Fruit fly (Drosophila melanogaster) whole organism, prepupa: ENCODE results near the gene FarO.
A peak's percentile ranks its signal among the peaks of the same experiment; 100 is the strongest.

Experiments used
- Blimp-1 ChIP-seq: fragments of 200-800 bp; sonication (Bioruptor generic); optimal IDR thresholded peaks from 3 replicates; lab custom pipeline; 2017; ENCODE audit warnings: missing biosample characterization, missing genetic modification characterization, mild to moderate bottlenecking, moderate library complexity, missing genetic modification reagents
- CG10631 ChIP-seq: fragments of 200-800 bp; sonication (Bioruptor generic); optimal IDR thresholded peaks from 2 replicates; lab custom pipeline; 2016; ENCODE audit warnings: missing biosample characterization, missing genetic modification characterization
- CG10669 ChIP-seq: fragments of 200-800 bp; sonication (Bioruptor generic); optimal IDR thresholded peaks from 3 replicates; lab custom pipeline; 2018; ENCODE audit warnings: missing biosample characterization, mild to moderate bottlenecking, missing genetic modification characterization, moderate library complexity
- CG11294 ChIP-seq: fragments of 200-800 bp; sonication (Bioruptor generic); IDR thresholded peaks from 2 replicates; pipeline ENCODE4 v1.3.6; 2022; ENCODE audit warnings: missing biosample characterization, missing genetic modification characterization
- CG1621 ChIP-seq: fragments of 200-800 bp; sonication (Bioruptor generic); optimal IDR thresholded peaks from 3 replicates; lab custom pipeline; 2018; ENCODE audit warnings: missing biosample characterization, mild to moderate bottlenecking, missing genetic modification characterization
- CG31627 ChIP-seq: fragments of 200-800 bp; sonication (Bioruptor generic); optimal IDR thresholded peaks from 3 replicates; lab custom pipeline; 2016; ENCODE audit warnings: missing biosample characterization, missing genetic modification characterization
- CG32006 ChIP-seq: fragments of 200-800 bp; sonication (Bioruptor generic); optimal IDR thresholded peaks from 3 replicates; lab custom pipeline; 2017; ENCODE audit warnings: missing biosample characterization, mild to moderate bottlenecking, missing genetic modification characterization
- CG4318 ChIP-seq: fragments of 200-800 bp; sonication (Bioruptor generic); optimal IDR thresholded peaks from 3 replicates; lab custom pipeline; 2017; ENCODE audit warnings: missing biosample characterization, mild to moderate bottlenecking, missing genetic modification characterization
- CG6163 ChIP-seq: fragments of 200-800 bp; sonication (Bioruptor generic); IDR thresholded peaks from 3 replicates; pipeline ENCODE4 v1.3.6; 2022; ENCODE audit warnings: missing biosample characterization, missing genetic modification characterization
- CG6276 ChIP-seq: fragments of 200-800 bp; sonication (Bioruptor generic); optimal IDR thresholded peaks from 2 replicates; lab custom pipeline; 2017; ENCODE audit warnings: missing biosample characterization, mild to moderate bottlenecking, missing genetic modification characterization
- CG7368 ChIP-seq: fragments of 200-800 bp; sonication (Bioruptor generic); optimal IDR thresholded peaks from 3 replicates; lab custom pipeline; 2016; ENCODE audit warnings: missing biosample characterization, missing genetic modification characterization
- Eip78C ChIP-seq: fragments of 200-800 bp; sonication (Bioruptor generic); peaks from one replicate; lab custom pipeline; 2016; ENCODE audit warnings: missing biosample characterization, missing genetic modification characterization
- Ets96B ChIP-seq: fragments of 200-800 bp; optimal IDR thresholded peaks from 2 replicates; lab custom pipeline; 2019; ENCODE audit warnings: missing biosample characterization, mild to moderate bottlenecking, missing genetic modification characterization, moderate library complexity
- Gug ChIP-seq: fragments of 200-800 bp; sonication (Bioruptor generic); IDR thresholded peaks from 2 replicates; pipeline ENCODE4 v1.3.6; 2022; ENCODE audit warnings: missing biosample characterization, missing genetic modification characterization
- Hr4 ChIP-seq: fragments of 200-800 bp; sonication (Bioruptor generic); optimal IDR thresholded peaks from 3 replicates; lab custom pipeline; 2016; ENCODE audit warnings: missing biosample characterization, missing genetic modification characterization
- Lpt ChIP-seq: fragments of 200-800 bp; sonication (Bioruptor generic); optimal IDR thresholded peaks from 3 replicates; lab custom pipeline; 2016; ENCODE audit warnings: missing biosample characterization, missing genetic modification characterization
- Met ChIP-seq: fragments of 200-800 bp; sonication (Bioruptor generic); optimal IDR thresholded peaks from 3 replicates; lab custom pipeline; 2016; ENCODE audit warnings: missing biosample characterization, missing genetic modification characterization
- OdsH ChIP-seq: fragments of 200-800 bp; sonication (Bioruptor generic); optimal IDR thresholded peaks from 3 replicates; lab custom pipeline; 2016; ENCODE audit warnings: missing biosample characterization, missing genetic modification characterization
- Smox ChIP-seq: fragments of 200-800 bp; sonication (Bioruptor generic); optimal IDR thresholded peaks from 3 replicates; lab custom pipeline; 2016; ENCODE audit warnings: missing biosample characterization, missing genetic modification characterization
- Sox102F ChIP-seq: fragments of 200-800 bp; sonication (Bioruptor generic); optimal IDR thresholded peaks from 2 replicates; lab custom pipeline; 2016; ENCODE audit warnings: missing biosample characterization, mild to moderate bottlenecking, missing genetic modification characterization
- Sox14 ChIP-seq: fragments of 200-800 bp; sonication (Bioruptor generic); optimal IDR thresholded peaks from 3 replicates; lab custom pipeline; 2016; ENCODE audit warnings: missing biosample characterization, missing genetic modification characterization
- achi ChIP-seq: fragments of 200-800 bp; sonication (Bioruptor generic); optimal IDR thresholded peaks from 3 replicates; lab custom pipeline; 2016; ENCODE audit warnings: missing biosample characterization, missing genetic modification characterization
- acj6 ChIP-seq: fragments of 200-800 bp; sonication (Bioruptor generic); optimal IDR thresholded peaks from 3 replicates; lab custom pipeline; 2016; ENCODE audit warnings: missing biosample characterization, missing genetic modification characterization
- cyc ChIP-seq: fragments of 200-800 bp; sonication (Bioruptor generic); optimal IDR thresholded peaks from 3 replicates; lab custom pipeline; 2016; ENCODE audit warnings: missing biosample characterization, missing genetic modification characterization
- dac ChIP-seq: fragments of 200-800 bp; sonication (Bioruptor generic); optimal IDR thresholded peaks from 2 replicates; lab custom pipeline; 2017; ENCODE audit warnings: missing biosample characterization, mild to moderate bottlenecking, missing genetic modification characterization
- dsx ChIP-seq: fragments of 200-800 bp; optimal IDR thresholded peaks from 3 replicates; lab custom pipeline; 2019; ENCODE audit warnings: missing biosample characterization, mild to moderate bottlenecking, missing genetic modification characterization, moderate library complexity; ENCODE audit not compliant: poor library complexity, severe bottlenecking
- fd59A ChIP-seq: fragments of 200-800 bp; sonication (Bioruptor generic); optimal IDR thresholded peaks from 2 replicates; lab custom pipeline; 2017; ENCODE audit warnings: missing biosample characterization, mild to moderate bottlenecking, missing genetic modification characterization, missing genetic modification reagents
- fkh ChIP-seq: fragments of 200-800 bp; sonication (Bioruptor generic); optimal IDR thresholded peaks from 3 replicates; lab custom pipeline; 2017; ENCODE audit warnings: missing biosample characterization, mild to moderate bottlenecking, missing genetic modification characterization, moderate library complexity
- lz ChIP-seq: fragments of 200-800 bp; sonication (Bioruptor generic); optimal IDR thresholded peaks from 3 replicates; lab custom pipeline; 2016; ENCODE audit warnings: missing biosample characterization, missing genetic modification characterization
- salr ChIP-seq, 2 experiments: fragments of 200-800 bp; sonication (Bioruptor generic); optimal IDR thresholded peaks; 3 replicates each; lab custom pipeline; 2016 to 2018; ENCODE audit warnings: missing biosample characterization in 2 of 2, missing genetic modification characterization in 2 of 2, mild to moderate bottlenecking in 1 of 2
- spab ChIP-seq: fragments of 200-800 bp; sonication (Bioruptor generic); optimal IDR thresholded peaks from 2 replicates; lab custom pipeline; 2017; ENCODE audit warnings: missing biosample characterization, mild to moderate bottlenecking, missing genetic modification characterization, missing genetic modification reagents
- ss ChIP-seq, 2 experiments: fragments of 200-800 bp; sonication (Bioruptor generic); optimal IDR thresholded peaks; 2 replicates in 1 of 2; 3 replicates in 1 of 2; lab custom pipeline; 2017 to 2018; ENCODE audit warnings: mild to moderate bottlenecking in 2 of 2, missing biosample characterization in 2 of 2, missing genetic modification characterization in 2 of 2, moderate library complexity in 1 of 2
- svp ChIP-seq: fragments of 200-800 bp; sonication (Bioruptor generic); peaks from one replicate; lab custom pipeline; 2016; ENCODE audit warnings: missing biosample characterization, missing genetic modification characterization
- vri ChIP-seq: fragments of 200-800 bp; sonication (Bioruptor generic); optimal IDR thresholded peaks from 3 replicates; lab custom pipeline; 2016; ENCODE audit warnings: missing biosample characterization, mild to moderate bottlenecking, missing genetic modification characterization

Gene FarO

DNA sequence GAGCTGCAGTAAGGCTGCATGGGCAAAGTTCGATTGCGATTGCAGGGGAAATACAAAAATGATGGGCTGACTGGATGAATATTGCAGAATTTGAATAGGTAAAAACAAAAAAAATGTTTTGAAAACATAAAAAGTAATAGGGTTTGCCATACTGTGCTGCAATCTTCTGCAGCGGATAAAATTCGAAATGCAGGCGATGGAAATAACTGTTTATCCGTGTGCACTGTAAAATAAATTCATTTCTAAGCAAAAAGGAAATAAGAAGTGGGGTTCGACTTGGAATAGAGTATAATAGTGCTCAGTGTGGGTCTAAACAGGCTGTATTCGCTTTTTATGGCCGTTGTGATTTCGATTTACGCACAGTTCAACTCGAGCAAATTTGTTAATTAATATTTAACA, 9.9 kb downstream of the FarO start, which contains the start of gene CG14053:
CG14053 (minus strand) TSS at position 101 of the 399 bp plus-strand sequence.
- no peak for TF ChIP-seq Sox14
- TF ChIP-seq CG10631 (GFP tag; lab: Kevin White, UChicago): no peak
- no peak for TF ChIP-seq Met (GFP tag; lab: Kevin White, UChicago)
- TF ChIP-seq CG10669 (GFP tag; lab: Kevin White, UChicago): no peak
- TF ChIP-seq Lpt: no peak
- TF ChIP-seq cyc (GFP tag; lab: Kevin White, UChicago): no peak
- TF ChIP-seq salr (GFP tag; optimal IDR thresholded peaks at IDR 0.05; lab: Kevin White, UChicago): no peak
- TF ChIP-seq svp (GFP tag; lab: Kevin White, UChicago): no peak
- no peak for TF ChIP-seq Smox (GFP tag; lab: Kevin White, UChicago)
- no peak for TF ChIP-seq CG1621 (tag; lab: Kevin White, UChicago)
- no peak for TF ChIP-seq Sox102F (GFP tag; lab: Kevin White, UChicago)
- no peak for TF ChIP-seq Blimp-1 (GFP tag; lab: Kevin White, UChicago)
- no peak for TF ChIP-seq dac (GFP tag; lab: Kevin White, UChicago)
- TF ChIP-seq CG32006: no peak
- TF ChIP-seq, all 60 proteins: peak for 0

DNA sequence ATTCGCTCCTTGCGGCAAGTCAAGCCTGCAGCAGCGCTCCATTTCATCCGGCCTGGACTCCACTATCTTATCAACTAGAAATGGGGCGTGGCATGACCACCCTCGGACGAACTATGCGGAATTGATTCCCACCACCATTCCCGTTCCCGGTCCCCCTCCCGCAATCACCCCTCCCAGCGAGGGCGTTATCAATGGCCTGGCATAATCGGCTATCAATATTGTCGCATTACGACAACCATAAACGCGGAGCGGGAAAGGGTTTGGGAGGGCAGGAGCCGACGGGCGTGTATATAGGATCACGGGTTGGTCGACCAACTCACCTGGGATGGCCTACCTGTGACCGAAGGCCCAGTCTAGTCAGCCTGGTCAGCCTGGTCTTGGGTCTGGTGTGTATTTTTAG, 10.5 kb downstream of the FarO start:
- TF ChIP-seq CG31627 (no peak), dac (GFP tag; lab: Kevin White, UChicago) (no peak), Eip78C (GFP tag; lab: Kevin White, UChicago) (no peak), svp (GFP tag; lab: Kevin White, UChicago) (peak; percentile 58), acj6 (GFP tag; lab: Kevin White, UChicago) (no peak), CG6163 (GFP tag; lab: Robert Waterston, UW) (no peak), CG6276 (GFP tag; lab: Kevin White, UChicago) (no peak), CG10631 (GFP tag; lab: Kevin White, UChicago) (no peak), vri (peak; percentile 82), Met (GFP tag; lab: Kevin White, UChicago) (no peak)
- TF ChIP-seq, all 60 proteins: peak for 2

DNA sequence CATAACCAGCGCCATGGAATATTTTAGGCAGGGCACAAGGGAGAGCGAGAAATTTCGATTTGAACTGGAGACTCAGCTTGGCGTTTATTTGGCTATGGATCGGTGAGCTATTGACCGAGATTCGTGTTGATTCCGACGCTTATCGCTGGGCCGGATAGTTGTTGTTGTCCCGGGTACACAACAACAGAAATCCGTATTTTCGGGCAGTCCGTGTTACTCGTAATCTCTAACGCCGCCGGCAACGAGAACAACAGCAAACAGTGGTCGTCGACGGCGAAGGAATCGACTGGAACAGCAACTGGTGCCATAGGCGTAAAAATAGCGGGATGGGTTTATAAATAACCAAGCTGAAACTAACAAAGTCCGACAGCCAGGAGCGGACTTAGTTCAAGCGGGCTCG, 11.8 kb downstream of the FarO start:
- TF ChIP-seq salr (GFP tag; optimal IDR thresholded peaks at IDR 0.05; lab: Kevin White, UChicago): no peak
- peak; percentile 81 for TF ChIP-seq svp (GFP tag; lab: Kevin White, UChicago)
- peak; percentile 49 for TF ChIP-seq fkh (GFP tag; lab: Kevin White, UChicago)
- TF ChIP-seq CG4318: no peak

dm6 chrX:2188888-2189287, 14.8 kb downstream of the FarO start, which contains the start of gene Mct1:
Gene Mct1 (plus strand): TSS chrX:2189188.
- TF ChIP-seq lz (GFP tag; lab: Kevin White, UChicago) (no peak), salr (GFP tag; optimal IDR thresholded peaks at IDR 0.05; lab: Kevin White, UChicago) (no peak), fkh (GFP tag; lab: Kevin White, UChicago) (no peak), ss (GFP tag; optimal IDR thresholded peaks at IDR 0.05; lab: Kevin White, UChicago) (no peak), CG4318 (no peak), Ets96B (tag; lab: Kevin White, UChicago) (no peak), svp (GFP tag; lab: Kevin White, UChicago) (no peak), fd59A (GFP tag; lab: Kevin White, UChicago) (no peak), spab (no peak), Hr4 (GFP tag; lab: Kevin White, UChicago) (no peak), CG32006 (no peak), CG10631 (GFP tag; lab: Kevin White, UChicago) (no peak), CG6276 (GFP tag; lab: Kevin White, UChicago) (no peak), Gug (GFP tag; lab: Robert Waterston, UW) (no peak), cyc (GFP tag; lab: Kevin White, UChicago) (no peak), achi (GFP tag; lab: Kevin White, UChicago) (no peak)

DNA sequence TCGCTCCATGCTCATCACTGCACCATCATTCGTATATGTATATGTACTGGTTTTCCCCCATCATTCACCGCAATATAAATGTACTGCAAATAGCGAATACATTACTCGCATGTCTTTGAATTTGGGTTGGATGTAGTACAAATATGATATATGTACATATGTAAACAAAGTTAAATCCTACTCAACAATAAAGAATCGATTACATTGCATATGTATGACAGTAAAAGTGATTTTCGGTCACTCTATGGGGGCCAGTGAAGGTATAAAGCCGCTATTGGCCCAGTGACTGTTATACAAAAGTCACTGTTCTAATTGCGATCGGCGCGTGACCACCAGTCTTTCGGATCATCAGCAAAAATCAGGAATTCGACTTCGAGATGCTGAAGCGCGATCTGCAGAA, 16.1 kb downstream of the FarO start, which contains the start of gene CG3457:
CG3457 (plus strand) TSS at position 301 of the 400 bp plus-strand sequence.
- TF ChIP-seq Smox (GFP tag; lab: Kevin White, UChicago): no peak
- TF ChIP-seq OdsH (GFP tag; lab: Kevin White, UChicago): no peak
- TF ChIP-seq Lpt: no peak
- no peak for TF ChIP-seq CG7368 (GFP tag; lab: Kevin White, UChicago)
- TF ChIP-seq lz (GFP tag; lab: Kevin White, UChicago): no peak
- TF ChIP-seq dsx (GFP tag; lab: Kevin White, UChicago): no peak
- TF ChIP-seq CG11294 (GFP tag; lab: Robert Waterston, UW): no peak
